Fruit fly (Drosophila melanogaster): ENCODE data around the gene CG12713.

CG12713 gene

DNA sequence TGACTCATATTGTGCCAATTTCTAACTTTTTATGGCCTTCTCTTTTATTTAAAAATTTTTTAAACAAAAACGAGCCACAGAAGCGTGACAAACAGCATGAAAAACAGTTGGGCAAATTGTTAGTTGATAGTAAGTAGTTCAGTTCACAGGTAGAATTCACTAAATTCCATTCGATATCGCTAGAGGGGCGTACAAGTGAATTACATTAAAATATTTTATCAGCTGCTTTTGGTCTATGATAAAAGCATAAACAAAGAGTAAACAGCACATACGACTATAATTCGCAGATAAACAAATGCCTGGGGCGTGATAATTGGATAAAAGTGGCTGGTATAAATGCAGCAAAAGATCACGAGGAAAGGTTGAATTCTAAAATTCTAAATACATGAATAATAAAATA lies 18.3 kb upstream of the CG12713 start (continued):
- no peak for TF ChIP-seq CG14860 (GFP tag; IDR thresholded peaks at IDR 0.05; ENCODE audit: partially characterized antibody)
- no peak for TF ChIP-seq CG2199 (GFP tag; IDR thresholded peaks at IDR 0.05)
- peak; percentile 32 for TF ChIP-seq CG12769 (tag; optimal IDR thresholded peaks at IDR 0.05)
- no peak for TF ChIP-seq CG11398 (GFP tag; optimal IDR thresholded peaks at IDR 0.05)
- TF ChIP-seq so (GFP tag; IDR thresholded peaks at IDR 0.05): no peak
- no peak for TF ChIP-seq maf-S (GFP tag; optimal IDR thresholded peaks at IDR 0.05)
- TF ChIP-seq Bgb (GFP tag; IDR thresholded peaks at IDR 0.05; ENCODE audit: partially characterized antibody): no peak
- peak; percentile 38 for TF ChIP-seq CG17385 (GFP tag; optimal IDR thresholded peaks at IDR 0.05)
- peak; percentile 57 for TF ChIP-seq Meics (GFP tag; optimal IDR thresholded peaks at IDR 0.05)
- peak; percentile 32 for TF ChIP-seq Sox100B (GFP tag; optimal IDR thresholded peaks at IDR 0.05)

DNA sequence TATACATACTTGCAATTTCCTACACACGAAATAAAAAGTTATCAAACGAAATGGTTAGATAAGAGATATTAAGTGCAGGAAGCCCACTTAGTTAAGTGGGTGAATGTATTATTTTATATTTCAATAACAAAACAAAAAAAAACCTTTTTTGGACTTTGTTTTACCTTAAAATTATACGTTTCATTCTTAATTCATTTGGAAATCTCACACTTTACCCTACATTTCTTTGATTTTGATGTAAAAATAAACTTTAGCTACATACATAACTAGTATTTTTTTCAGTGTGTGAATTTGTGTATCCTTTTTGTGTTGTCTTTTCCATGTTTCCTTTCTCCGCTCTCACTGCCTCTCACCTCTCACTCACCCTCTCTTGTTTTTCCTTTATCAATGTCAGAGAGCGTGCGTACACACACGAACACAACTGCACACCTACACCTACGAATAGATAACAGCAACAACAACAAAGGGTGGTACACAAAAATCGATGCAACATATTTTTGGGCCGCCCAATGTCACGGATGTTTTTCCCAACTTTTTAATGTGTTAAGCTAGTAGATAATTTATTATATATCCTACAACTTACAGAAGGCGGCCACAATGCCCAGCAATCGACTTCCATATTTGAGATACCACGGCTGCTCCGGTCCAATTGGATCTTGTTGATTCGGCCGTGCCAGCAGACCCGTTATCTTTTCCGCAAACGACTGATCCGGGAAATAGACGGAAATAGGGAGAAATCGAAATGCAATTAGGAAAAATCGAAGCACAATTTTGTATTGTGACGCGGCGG lies 16.7 kb upstream of the CG12713 start:
- TF ChIP-seq CG17361 (GFP tag; IDR thresholded peaks at IDR 0.05) (peak; percentile 71), zfh2 (GFP tag; optimal IDR thresholded peaks at IDR 0.05) (no peak), hth (optimal IDR thresholded peaks at IDR 0.05) (no peak), CG9932 (GFP tag; IDR thresholded peaks at IDR 0.05) (no peak; the same call in 1 of the 2 replicates), CG4617 (GFP tag; optimal IDR thresholded peaks at IDR 0.05; ENCODE audit: borderline replicate concordance) (no peak), CG2202 (tag; optimal IDR thresholded peaks at IDR 0.05) (no peak), twi (tag; optimal IDR thresholded peaks at IDR 0.05) (peak; percentile 8), CG7372 (GFP tag; IDR thresholded peaks at IDR 0.05) (no peak), HLH4C (GFP tag; IDR thresholded peaks at IDR 0.05; ENCODE audit: partially characterized antibody) (no peak), Hr3 (GFP tag; optimal IDR thresholded peaks at IDR 0.05) (peak; percentile 72), Meics (GFP tag; optimal IDR thresholded peaks at IDR 0.05) (peak; percentile 80), exex (tag; optimal IDR thresholded peaks at IDR 0.05) (peak; percentile 17), fd64A (GFP tag; optimal IDR thresholded peaks at IDR 0.05) (no peak), mld (GFP tag; IDR thresholded peaks at IDR 0.05; ENCODE audit: partially characterized antibody) (no peak), insv (GFP tag; optimal IDR thresholded peaks at IDR 0.05) (peak; percentile 20 to 88), CG16863 (GFP tag; optimal IDR thresholded peaks at IDR 0.05) (peak; percentile 38), phol (tag; optimal IDR thresholded peaks at IDR 0.05) (peak; percentile 78), CG31224 (GFP tag; IDR thresholded peaks at IDR 0.05) (peak; percentile 36; the same call in 1 of the 2 replicates), sob (GFP tag; IDR thresholded peaks at IDR 0.05) (peak; percentile 54; the same call in 1 of the 2 replicates), tx (GFP tag; optimal IDR thresholded peaks at IDR 0.05) (peak; percentile 51), CG10979 (tag; optimal IDR thresholded peaks at IDR 0.05) (peak; percentile 80), E2f1 (GFP tag; IDR thresholded peaks at IDR 0.05) (peak; percentile 56; the same call in 1 of the 2 replicates), CG13775 (GFP tag; optimal IDR thresholded peaks at IDR 0.05) (peak; percentile 71), CG14860 (GFP tag; IDR thresholded peaks at IDR 0.05; ENCODE audit: partially characterized antibody) (no peak), pho (GFP tag; optimal IDR thresholded peaks at IDR 0.05) (peak; percentile 32), scrt (GFP tag; optimal IDR thresholded peaks at IDR 0.05) (peak; percentile 54), cas (GFP tag; IDR thresholded peaks at IDR 0.05) (0 out of 2 replicates have a peak, but pooled peaks have one; percentile 22), pnt (GFP tag; optimal IDR thresholded peaks at IDR 0.05) (peak; percentile 2), CG11695 (GFP tag; IDR thresholded peaks at IDR 0.05) (peak; percentile 80), Blimp-1 (GFP tag; optimal IDR thresholded peaks at IDR 0.05) (peak; percentile 76), sug (tag; optimal IDR thresholded peaks at IDR 0.05) (peak; percentile 53), croc (GFP tag; conservative IDR thresholded peaks at IDR 0.05) (peak; percentile 31; the same call in 1 of the 3 replicates), CG2889 (GFP tag; IDR thresholded peaks at IDR 0.05) (no peak), D (optimal IDR thresholded peaks at IDR 0.05) (no peak), D (GFP tag; optimal IDR thresholded peaks at IDR 0.05) (peak; percentile 61), Rfx (GFP tag; IDR thresholded peaks at IDR 0.05) (peak; percentile 63; the same call in 1 of the 2 replicates), gem (tag; optimal IDR thresholded peaks at IDR 0.05) (peak; percentile 90), kah (GFP tag; optimal IDR thresholded peaks at IDR 0.05) (peak; percentile 19), gsb (GFP tag; IDR thresholded peaks at IDR 0.05) (no peak), CG8388 (GFP tag; optimal IDR thresholded peaks at IDR 0.05) (peak; percentile 72)

All from whole organism, embryonic.